Fruit fly (Drosophila melanogaster) whole organism, embryonic: ENCODE measurements around the gene Jhbp13.
A peak's percentile ranks its signal among the peaks of the same experiment; 100 is the strongest.

Source experiments
- BEAF-32 ChIP-seq: fragments of 200-800 bp; sonication (Bioruptor generic); optimal IDR thresholded peaks from 3 replicates; lab custom pipeline; 2017; ENCODE audit warnings: missing biosample characterization, missing genetic modification characterization, mild to moderate bottlenecking, moderate library complexity, missing genetic modification reagents
- CG11085 ChIP-seq: fragments of 200-800 bp; sonication (Bioruptor generic); IDR thresholded peaks from 2 replicates; pipeline ENCODE4 v1.3.6; 2022; ENCODE audit warnings: missing biosample characterization, missing genetic modification characterization
- CG11093 ChIP-seq: fragments of 200-800 bp; sonication (Bioruptor generic); IDR thresholded peaks from 3 replicates; pipeline ENCODE4 v1.3.6; 2022; ENCODE audit warnings: missing biosample characterization, missing genetic modification characterization
- CG11723 ChIP-seq: fragments of 200-800 bp; sonication (Bioruptor generic); optimal IDR thresholded peaks from 2 replicates; lab custom pipeline; 2017; ENCODE audit warnings: missing biosample characterization, mild to moderate bottlenecking, missing genetic modification characterization
- CG14441 ChIP-seq: fragments of 200-800 bp; sonication (Bioruptor generic); IDR thresholded peaks from 2 replicates; pipeline ENCODE4 v1.3.6; 2022; ENCODE audit warnings: missing biosample characterization, missing genetic modification characterization
- CG15514 ChIP-seq: fragments of 200-800 bp; sonication (Bioruptor generic); optimal IDR thresholded peaks from 3 replicates; lab custom pipeline; 2017; ENCODE audit warnings: missing biosample characterization, missing genetic modification characterization, mild to moderate bottlenecking, moderate library complexity, missing genetic modification reagents
- CG17328 ChIP-seq: fragments of 200-800 bp; sonication (Bioruptor generic); IDR thresholded peaks from 2 replicates; pipeline ENCODE4 v1.3.6; 2022; ENCODE audit warnings: missing biosample characterization, missing genetic modification characterization
- CG17568 ChIP-seq: fragments of 200-800 bp; sonication (Bioruptor generic); optimal IDR thresholded peaks from 2 replicates; lab custom pipeline; 2018; ENCODE audit warnings: missing biosample characterization, mild to moderate bottlenecking, missing genetic modification characterization, moderate library complexity
- CG17802 ChIP-seq: fragments of 200-800 bp; sonication (Bioruptor generic); optimal IDR thresholded peaks from 2 replicates; lab custom pipeline; 2018; ENCODE audit warnings: missing biosample characterization, mild to moderate bottlenecking, missing genetic modification characterization, moderate library complexity
- CG18262 ChIP-seq: fragments of 200-800 bp; optimal IDR thresholded peaks from 3 replicates; lab custom pipeline; 2019; ENCODE audit warnings: missing biosample characterization, mild to moderate bottlenecking, missing genetic modification characterization, moderate library complexity
- CG2129 ChIP-seq: fragments of 200-800 bp; sonication (Bioruptor generic); IDR thresholded peaks from 2 replicates; pipeline ENCODE4 v1.3.6; 2022; ENCODE audit warnings: missing biosample characterization, missing genetic modification characterization; ENCODE audit not compliant: partially characterized antibody
- CG30431 ChIP-seq: fragments of 200-800 bp; sonication (Bioruptor generic); optimal IDR thresholded peaks from 2 replicates; lab custom pipeline; 2017; ENCODE audit warnings: missing biosample characterization, missing genetic modification characterization
- CG3163 ChIP-seq: fragments of 200-800 bp; sonication (Bioruptor generic); optimal IDR thresholded peaks from 3 replicates; lab custom pipeline; 2016; ENCODE audit warnings: missing biosample characterization, missing genetic modification characterization
- CG3281 ChIP-seq: fragments of 200-800 bp; sonication (Bioruptor generic); optimal IDR thresholded peaks from 3 replicates; lab custom pipeline; 2017; ENCODE audit warnings: missing biosample characterization, mild to moderate bottlenecking, missing genetic modification characterization
- CG33213 ChIP-seq: fragments of 200-800 bp; sonication (Bioruptor generic); optimal IDR thresholded peaks from 3 replicates; lab custom pipeline; 2016; ENCODE audit warnings: missing biosample characterization, missing genetic modification characterization
- CG34376 ChIP-seq: fragments of 200-800 bp; sonication (Bioruptor generic); optimal IDR thresholded peaks from 2 replicates; lab custom pipeline; 2018; ENCODE audit warnings: missing biosample characterization, mild to moderate bottlenecking, missing genetic modification characterization
- CG4404 ChIP-seq: fragments of 200-800 bp; sonication (Bioruptor generic); IDR thresholded peaks from 2 replicates; pipeline ENCODE4 v1.3.6; 2022; ENCODE audit warnings: missing biosample characterization, missing genetic modification characterization
- CG6272 ChIP-seq: fragments of 200-800 bp; sonication (Bioruptor generic); IDR thresholded peaks from 2 replicates; pipeline ENCODE4 v1.3.6; 2022; ENCODE audit warnings: missing biosample characterization, missing genetic modification characterization
- CG7357 ChIP-seq: fragments of 200-800 bp; sonication (Bioruptor generic); IDR thresholded peaks from 3 replicates; pipeline ENCODE4 v1.3.6; 2022; ENCODE audit warnings: missing biosample characterization, missing genetic modification characterization
- CG7786 ChIP-seq: fragments of 200-800 bp; sonication (Bioruptor generic); optimal IDR thresholded peaks from 2 replicates; lab custom pipeline; 2016; ENCODE audit warnings: missing biosample characterization, missing genetic modification characterization
- CG7987 ChIP-seq: fragments of 200-800 bp; sonication (Bioruptor generic); optimal IDR thresholded peaks from 2 replicates; lab custom pipeline; 2018; ENCODE audit warnings: missing biosample characterization, mild to moderate bottlenecking, missing genetic modification characterization, moderate library complexity
- CG9609 ChIP-seq: fragments of 200-800 bp; sonication (Bioruptor generic); optimal IDR thresholded peaks from 3 replicates; lab custom pipeline; 2016; ENCODE audit warnings: missing biosample characterization, missing genetic modification characterization
- Dad ChIP-seq: fragments of 200-800 bp; sonication (Bioruptor generic); optimal IDR thresholded peaks from 3 replicates; lab custom pipeline; 2016; ENCODE audit warnings: missing biosample characterization, missing genetic modification characterization
- Dip3 ChIP-seq: fragments of 200-800 bp; sonication (Bioruptor generic); optimal IDR thresholded peaks from 3 replicates; lab custom pipeline; 2016; ENCODE audit warnings: missing biosample characterization, missing genetic modification characterization
- Fer1 ChIP-seq: fragments of 200-800 bp; sonication (Bioruptor generic); optimal IDR thresholded peaks from 2 replicates; lab custom pipeline; 2017; ENCODE audit warnings: missing biosample characterization, mild to moderate bottlenecking, missing genetic modification characterization
- Hmr ChIP-seq: fragments of 200-800 bp; sonication (Bioruptor generic); optimal IDR thresholded peaks from 3 replicates; lab custom pipeline; 2017; ENCODE audit warnings: mild to moderate bottlenecking, missing biosample characterization, missing genetic modification reagents, missing genetic modification characterization
- Mrtf ChIP-seq: fragments of 200-800 bp; sonication (Bioruptor generic); IDR thresholded peaks from 3 replicates; pipeline ENCODE4 v1.3.6; 2022; ENCODE audit warnings: missing biosample characterization, missing genetic modification characterization
- NFAT ChIP-seq: fragments of 200-800 bp; sonication (Bioruptor generic); IDR thresholded peaks from 2 replicates; pipeline ENCODE4 v1.3.6; 2022; ENCODE audit warnings: missing biosample characterization, missing genetic modification characterization
- Nf-YC ChIP-seq: fragments of 200-800 bp; optimal IDR thresholded peaks from 3 replicates; lab custom pipeline; 2019; ENCODE audit warnings: missing biosample characterization, mild to moderate bottlenecking, missing genetic modification characterization, moderate library complexity
- Pdp1 ChIP-seq, 2 experiments: fragments of 200-800 bp; sonication (Bioruptor generic); optimal IDR thresholded peaks; 3 replicates each; lab custom pipeline; 2016; ENCODE audit warnings: missing biosample characterization in 2 of 2, missing genetic modification characterization in 2 of 2, mild to moderate bottlenecking in 1 of 2, moderate library complexity in 1 of 2
- Ravus ChIP-seq: fragments of 200-800 bp; sonication (Bioruptor generic); IDR thresholded peaks from 2 replicates; pipeline ENCODE4 v1.3.6; 2022; ENCODE audit warnings: missing biosample characterization, missing genetic modification characterization
- al ChIP-seq: fragments of 200-800 bp; sonication (Bioruptor generic); IDR thresholded peaks from 2 replicates; pipeline ENCODE4 v1.3.6; 2022; ENCODE audit warnings: missing biosample characterization, missing genetic modification characterization
- cato ChIP-seq: fragments of 200-800 bp; sonication (Bioruptor generic); optimal IDR thresholded peaks from 2 replicates; lab custom pipeline; 2016; ENCODE audit warnings: missing biosample characterization, missing genetic modification characterization, borderline replicate concordance
- chinmo ChIP-seq: fragments of 200-800 bp; sonication (Bioruptor generic); IDR thresholded peaks from 4 replicates; pipeline ENCODE4 v1.3.6; 2022; ENCODE audit warnings: missing biosample characterization, missing genetic modification characterization; ENCODE audit not compliant: partially characterized antibody
- crol ChIP-seq: fragments of 200-800 bp; sonication (Bioruptor generic); IDR thresholded peaks from 2 replicates; pipeline ENCODE4 v1.3.6; 2022; ENCODE audit warnings: missing biosample characterization, missing genetic modification characterization
- crp ChIP-seq, 2 experiments: fragments of 200-800 bp; sonication (Bioruptor generic); optimal IDR thresholded peaks; 2 replicates in 1 of 2; 3 replicates in 1 of 2; lab custom pipeline; 2017; ENCODE audit warnings: missing biosample characterization in 2 of 2, missing genetic modification characterization in 2 of 2, mild to moderate bottlenecking in 1 of 2, moderate library complexity in 1 of 2
- dimm ChIP-seq: fragments of 200-800 bp; sonication (Bioruptor generic); IDR thresholded peaks from 2 replicates; pipeline ENCODE4 v1.3.6; 2022; ENCODE audit warnings: missing biosample characterization, missing genetic modification characterization
- eve ChIP-seq, 2 experiments: fragments of >200 bp; optimal IDR thresholded peaks; 2 replicates each; lab custom pipeline; 2017; ENCODE audit warnings: missing biosample characterization in 2 of 2, missing genetic modification characterization in 2 of 2
- fd64A ChIP-seq: fragments of 200-800 bp; sonication (Bioruptor generic); optimal IDR thresholded peaks from 3 replicates; lab custom pipeline; 2018; ENCODE audit warnings: missing biosample characterization, mild to moderate bottlenecking, missing genetic modification characterization
- hkb ChIP-seq, 2 experiments: fragments of 200-800 bp in 1 of 2; fragments of >200 bp in 1 of 2; sonication (Bioruptor generic) in 1 of 2; IDR thresholded peaks in 1 of 2; optimal IDR thresholded peaks in 1 of 2; 2 replicates each; pipeline versions ENCODE4 v1.3.6 to Lab custom; 2017 to 2022; ENCODE audit warnings: missing biosample characterization in 1 of 2, missing genetic modification characterization in 1 of 2
- ind ChIP-seq: fragments of 200-800 bp; sonication (Bioruptor generic); optimal IDR thresholded peaks from 3 replicates; lab custom pipeline; 2016; ENCODE audit warnings: missing biosample characterization, missing genetic modification characterization
- insv ChIP-seq, 2 experiments: fragments of 200-800 bp; sonication (Bioruptor generic); optimal IDR thresholded peaks; 3 replicates each; lab custom pipeline; 2016 to 2018; ENCODE audit warnings: missing biosample characterization in 2 of 2, missing genetic modification characterization in 2 of 2
- ken ChIP-seq: fragments of 200-800 bp; sonication (Bioruptor generic); IDR thresholded peaks from 3 replicates; pipeline ENCODE4 v1.3.6; 2022; ENCODE audit warnings: missing biosample characterization, missing genetic modification characterization
- lab ChIP-seq: fragments of 200-800 bp; sonication (Bioruptor generic); optimal IDR thresholded peaks from 3 replicates; lab custom pipeline; 2017; ENCODE audit warnings: missing biosample characterization, missing genetic modification characterization, mild to moderate bottlenecking, moderate library complexity, missing genetic modification reagents
- lbe ChIP-seq: fragments of 200-800 bp; sonication (Bioruptor generic); optimal IDR thresholded peaks from 2 replicates; lab custom pipeline; 2016; ENCODE audit warnings: missing biosample characterization, mild to moderate bottlenecking, missing genetic modification characterization
- p53 ChIP-seq: fragments of 200-800 bp; sonication (Bioruptor generic); optimal IDR thresholded peaks from 2 replicates; lab custom pipeline; 2016; ENCODE audit warnings: missing biosample characterization, missing genetic modification characterization
- row ChIP-seq: fragments of 200-800 bp; sonication (Bioruptor generic); IDR thresholded peaks from 3 replicates; pipeline ENCODE4 v1.3.6; 2022; ENCODE audit warnings: missing biosample characterization, missing genetic modification characterization
- slbo ChIP-seq: fragments of 200-800 bp; sonication (Bioruptor generic); IDR thresholded peaks from 2 replicates; pipeline ENCODE4 v1.3.6; 2022; ENCODE audit warnings: missing biosample characterization, missing genetic modification characterization
- stc ChIP-seq: fragments of 200-800 bp; sonication (Bioruptor generic); IDR thresholded peaks from 2 replicates; pipeline ENCODE4 v1.3.6; 2022; ENCODE audit warnings: missing biosample characterization, missing genetic modification characterization
- toy ChIP-seq: fragments of 200-800 bp; sonication (Bioruptor generic); IDR thresholded peaks from 2 replicates; pipeline ENCODE4 v1.3.6; 2022; ENCODE audit warnings: missing biosample characterization, missing genetic modification characterization
- vfl ChIP-seq: fragments of 200-800 bp; sonication (Bioruptor generic); optimal IDR thresholded peaks from 2 replicates; lab custom pipeline; 2016; ENCODE audit warnings: missing biosample characterization, missing genetic modification characterization
- z ChIP-seq: fragments of 200-800 bp; sonication (Bioruptor generic); IDR thresholded peaks from 3 replicates; pipeline ENCODE4 v1.3.6; 2022; ENCODE audit warnings: missing biosample characterization, missing genetic modification characterization

Gene Jhbp13

DNA sequence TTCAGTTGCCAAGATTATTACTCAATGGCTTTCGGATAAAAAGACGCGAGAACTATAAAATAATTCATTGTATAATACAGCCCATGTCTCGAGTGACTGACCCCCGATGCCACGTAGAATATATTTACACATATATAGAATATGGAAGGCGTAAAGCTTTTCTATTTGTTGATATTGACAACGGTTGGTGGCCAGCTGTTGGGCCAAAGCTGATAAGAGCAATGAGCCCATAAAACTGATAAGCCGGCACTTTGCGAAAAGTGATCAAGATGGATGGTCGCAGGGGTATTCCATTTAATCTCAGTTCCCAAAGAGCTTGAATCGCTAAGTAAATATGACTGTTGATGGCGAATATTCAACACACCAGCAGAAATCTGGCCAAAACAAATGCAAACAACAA, 49.3 kb upstream of the Jhbp13 start (continued):
- no peak for TF ChIP-seq hkb (optimal IDR thresholded peaks at IDR 0.05; lab: Kevin White, UChicago)
- no peak for TF ChIP-seq hkb (GFP tag; IDR thresholded peaks at IDR 0.05; lab: Robert Waterston, UW)
- peak in 1 of 2 experiments; percentile 86 for TF ChIP-seq Pdp1 (GFP tag; optimal IDR thresholded peaks at IDR 0.05; lab: Kevin White, UChicago)
- no peak for TF ChIP-seq z (GFP tag; lab: Robert Waterston, UW)
- TF ChIP-seq chinmo (GFP tag; lab: Robert Waterston, UW): no peak
- TF ChIP-seq CG4404 (GFP tag; lab: Robert Waterston, UW): no peak
- no peak for TF ChIP-seq Ravus
- no peak for TF ChIP-seq Dip3 (GFP tag; lab: Kevin White, UChicago)
- TF ChIP-seq toy: no peak
- TF ChIP-seq CG18262 (tag; lab: Kevin White, UChicago): no peak
- no peak for TF ChIP-seq eve (GFP tag; optimal IDR thresholded peaks at IDR 0.05; lab: Kevin White, UChicago)
- TF ChIP-seq fd64A (GFP tag; lab: Kevin White, UChicago): no peak
- no peak for TF ChIP-seq CG11085 (GFP tag; lab: Robert Waterston, UW)
- TF ChIP-seq BEAF-32 (GFP tag; lab: Kevin White, UChicago): no peak
- TF ChIP-seq vfl (GFP tag; lab: Kevin White, UChicago): no peak
- no peak for TF ChIP-seq CG17802
- TF ChIP-seq CG6272 (GFP tag; lab: Robert Waterston, UW): no peak
- no peak for TF ChIP-seq NFAT
- TF ChIP-seq CG14441 (GFP tag; lab: Robert Waterston, UW): no peak
- peak; percentile 12 for TF ChIP-seq CG7987
- TF ChIP-seq ind (GFP tag; lab: Kevin White, UChicago): no peak
- no peak for TF ChIP-seq ken (GFP tag; lab: Robert Waterston, UW)
- peak; percentile 2 for TF ChIP-seq lbe (GFP tag; lab: Kevin White, UChicago)
- no peak for TF ChIP-seq row
- TF ChIP-seq Mrtf: no peak
- peak; percentile 91 for TF ChIP-seq CG34376 (GFP tag; lab: Kevin White, UChicago)
- TF ChIP-seq CG7786: no peak
- no peak for TF ChIP-seq Dad (GFP tag; lab: Kevin White, UChicago)
- TF ChIP-seq cato: no peak
- TF ChIP-seq Hmr (GFP tag; lab: Kevin White, UChicago): peak; percentile 32
- no peak for TF ChIP-seq CG9609 (GFP tag; lab: Kevin White, UChicago)
- TF ChIP-seq p53: no peak
- peak in 1 of 2 experiments; percentile 34 for TF ChIP-seq crp (GFP tag; optimal IDR thresholded peaks at IDR 0.05; lab: Kevin White, UChicago)
- no peak for TF ChIP-seq slbo (GFP tag; lab: Robert Waterston, UW)
- no peak for TF ChIP-seq CG17328
- no peak for TF ChIP-seq CG7357 (GFP tag; lab: Robert Waterston, UW)
- TF ChIP-seq insv (GFP tag; optimal IDR thresholded peaks at IDR 0.05; lab: Kevin White, UChicago): no peak
- no peak for TF ChIP-seq Nf-YC (tag; lab: Kevin White, UChicago)
- TF ChIP-seq CG15514 (GFP tag; lab: Kevin White, UChicago): no peak
- no peak for TF ChIP-seq CG3281 (GFP tag; lab: Kevin White, UChicago)
- peak; percentile 25 for TF ChIP-seq Fer1 (GFP tag; lab: Kevin White, UChicago)
- no peak for TF ChIP-seq crol
- no peak for TF ChIP-seq CG2129
- TF ChIP-seq CG17568 (GFP tag; lab: Kevin White, UChicago): no peak
- no peak for TF ChIP-seq dimm (GFP tag; lab: Robert Waterston, UW)
- no peak for TF ChIP-seq CG33213 (GFP tag; lab: Kevin White, UChicago)
- TF ChIP-seq al (GFP tag; lab: Robert Waterston, UW): no peak
- no peak for TF ChIP-seq CG11093 (GFP tag; lab: Robert Waterston, UW)
- no peak for TF ChIP-seq CG30431 (GFP tag; lab: Kevin White, UChicago)
- TF ChIP-seq CG11723 (GFP tag; lab: Kevin White, UChicago): no peak
- TF ChIP-seq lab (GFP tag; lab: Kevin White, UChicago): peak; percentile 90
- TF ChIP-seq stc (GFP tag; lab: Robert Waterston, UW): no peak
- TF ChIP-seq CG3163 (GFP tag; lab: Kevin White, UChicago): no peak
